Fruit fly (Drosophila melanogaster) whole organism, embryonic: ENCODE data around the gene dah.

Experiments
- Adf1 ChIP-seq: fragments of 200-800 bp; sonication (Bioruptor generic); IDR thresholded peaks from 2 replicates; pipeline ENCODE4 v1.3.6; 2022; ENCODE audit warnings: missing biosample characterization, missing genetic modification characterization
- CG12071 ChIP-seq: fragments of 200-800 bp; sonication (Bioruptor generic); optimal IDR thresholded peaks from 3 replicates; lab custom pipeline; 2018; ENCODE audit warnings: missing biosample characterization, mild to moderate bottlenecking, missing genetic modification characterization
- CG14710 ChIP-seq: fragments of 200-800 bp; sonication (Bioruptor generic); optimal IDR thresholded peaks from 3 replicates; lab custom pipeline; 2019; ENCODE audit warnings: missing biosample characterization, mild to moderate bottlenecking, missing genetic modification characterization, moderate library complexity
- CG1832 ChIP-seq: fragments of 200-800 bp; sonication (Bioruptor generic); optimal IDR thresholded peaks from 2 replicates; lab custom pipeline; 2017; ENCODE audit warnings: missing biosample characterization, mild to moderate bottlenecking, missing genetic modification characterization, inconsistent platforms
- CG31365 ChIP-seq: fragments of 200-800 bp; sonication (Bioruptor generic); optimal IDR thresholded peaks from 2 replicates; lab custom pipeline; 2018; ENCODE audit warnings: missing biosample characterization, mild to moderate bottlenecking, missing genetic modification characterization
- CG33213 ChIP-seq: fragments of 200-800 bp; sonication (Bioruptor generic); optimal IDR thresholded peaks from 3 replicates; lab custom pipeline; 2016; ENCODE audit warnings: missing biosample characterization, missing genetic modification characterization
- CG4328 ChIP-seq: fragments of 200-800 bp; sonication (Bioruptor generic); optimal IDR thresholded peaks from 3 replicates; lab custom pipeline; 2017; ENCODE audit warnings: missing biosample characterization, missing genetic modification reagents, missing genetic modification characterization
- CG43689 ChIP-seq: fragments of 200-800 bp; sonication (Bioruptor generic); IDR thresholded peaks from 2 replicates; pipeline ENCODE4 v1.3.6; 2022; ENCODE audit warnings: missing biosample characterization, missing genetic modification characterization
- CG5180 ChIP-seq: fragments of 200-800 bp; sonication (Bioruptor generic); optimal IDR thresholded peaks from 3 replicates; lab custom pipeline; 2017; ENCODE audit warnings: missing biosample characterization, missing genetic modification characterization, mild to moderate bottlenecking, moderate library complexity, missing genetic modification reagents
- CG7928 ChIP-seq: fragments of 200-800 bp; sonication (Bioruptor generic); optimal IDR thresholded peaks from 2 replicates; lab custom pipeline; 2017; ENCODE audit warnings: missing biosample characterization, mild to moderate bottlenecking, missing genetic modification characterization
- Deaf1 ChIP-seq: fragments of 200-800 bp; optimal IDR thresholded peaks from 3 replicates; lab custom pipeline; 2019; ENCODE audit warnings: missing biosample characterization, mild to moderate bottlenecking, missing genetic modification characterization, moderate library complexity
- Dek ChIP-seq: fragments of 200-800 bp; sonication (Bioruptor generic); optimal IDR thresholded peaks from 3 replicates; lab custom pipeline; 2019; ENCODE audit warnings: missing biosample characterization, mild to moderate bottlenecking, missing genetic modification characterization, moderate library complexity
- Drgx ChIP-seq: fragments of 200-800 bp; sonication (Bioruptor generic); IDR thresholded peaks from 2 replicates; pipeline ENCODE4 v1.3.6; 2022; ENCODE audit warnings: missing biosample characterization, missing genetic modification characterization
- E2f2 ChIP-seq: fragments of 200-800 bp; sonication (Bioruptor generic); IDR thresholded peaks from 2 replicates; pipeline ENCODE4 v1.3.6; 2022; ENCODE audit warnings: missing biosample characterization, missing genetic modification characterization
- Ets65A ChIP-seq: fragments of 200-800 bp; sonication (Bioruptor generic); peaks from one replicate; lab custom pipeline; 2016; ENCODE audit warnings: missing biosample characterization, missing genetic modification characterization
- GATAe ChIP-seq: fragments of 200-800 bp; sonication (Bioruptor generic); conservative IDR thresholded peaks from 2 replicates; pipeline ENCODE4 v1.3.6; 2022; ENCODE audit warnings: missing biosample characterization, missing genetic modification characterization
- Gug ChIP-seq: fragments of 200-800 bp; sonication (Bioruptor generic); IDR thresholded peaks from 4 replicates; pipeline ENCODE4 v1.3.6; 2022; ENCODE audit warnings: missing biosample characterization, missing genetic modification characterization
- HLH4C ChIP-seq: fragments of 200-800 bp; sonication (Bioruptor generic); IDR thresholded peaks from 3 replicates; pipeline ENCODE4 v1.3.6; 2022; ENCODE audit warnings: missing biosample characterization, missing genetic modification characterization; ENCODE audit not compliant: partially characterized antibody
- Hmx ChIP-seq: fragments of 200-800 bp; sonication (Bioruptor generic); optimal IDR thresholded peaks from 2 replicates; lab custom pipeline; 2016; ENCODE audit warnings: missing biosample characterization, missing genetic modification characterization
- MESR4 ChIP-seq: fragments of 200-800 bp; sonication (Bioruptor generic); optimal IDR thresholded peaks from 2 replicates; lab custom pipeline; 2018; ENCODE audit warnings: missing biosample characterization, mild to moderate bottlenecking, missing genetic modification characterization, moderate library complexity
- Myb ChIP-seq: fragments of 200-800 bp; sonication (Bioruptor generic); optimal IDR thresholded peaks from 2 replicates; lab custom pipeline; 2016; ENCODE audit warnings: missing biosample characterization, missing genetic modification characterization
- Oaz ChIP-seq: fragments of 200-800 bp; sonication (Bioruptor generic); IDR thresholded peaks from 2 replicates; pipeline ENCODE4 v1.3.6; 2022; ENCODE audit warnings: missing biosample characterization, missing genetic modification characterization
- Oli ChIP-seq: fragments of 200-800 bp; sonication (Bioruptor generic); optimal IDR thresholded peaks from 2 replicates; lab custom pipeline; 2018; ENCODE audit warnings: missing biosample characterization, mild to moderate bottlenecking, missing genetic modification characterization, moderate library complexity
- Spps ChIP-seq: fragments of 200-800 bp; sonication (Bioruptor generic); optimal IDR thresholded peaks from 2 replicates; lab custom pipeline; 2018; ENCODE audit warnings: missing biosample characterization, mild to moderate bottlenecking, missing genetic modification characterization
- Vsx1 ChIP-seq: fragments of 200-800 bp; sonication (Bioruptor generic); optimal IDR thresholded peaks from 2 replicates; lab custom pipeline; 2017; ENCODE audit warnings: missing biosample characterization, mild to moderate bottlenecking, missing genetic modification characterization, missing genetic modification reagents
- bigmax ChIP-seq: fragments of 200-800 bp; sonication (Bioruptor generic); optimal IDR thresholded peaks from 2 replicates; lab custom pipeline; 2018; ENCODE audit warnings: missing biosample characterization, mild to moderate bottlenecking, missing genetic modification characterization
- bowl ChIP-seq: fragments of 200-800 bp; sonication (Bioruptor generic); IDR thresholded peaks from 2 replicates; pipeline ENCODE4 v1.3.6; 2022; ENCODE audit warnings: missing biosample characterization, missing genetic modification characterization
- br ChIP-seq: fragments of >200 bp; optimal IDR thresholded peaks from 2 replicates; lab custom pipeline; 2017
- cad ChIP-seq: fragments of >200 bp; optimal IDR thresholded peaks from 2 replicates; lab custom pipeline; 2017; ENCODE audit warnings: missing biosample characterization, missing genetic modification characterization
- corto ChIP-seq: fragments of 200-800 bp; sonication (Bioruptor generic); optimal IDR thresholded peaks from 2 replicates; lab custom pipeline; 2016; ENCODE audit warnings: missing biosample characterization, mild to moderate bottlenecking, missing genetic modification characterization, moderate library complexity
- da ChIP-seq: fragments of 200-800 bp; sonication (Bioruptor generic); optimal IDR thresholded peaks from 2 replicates; lab custom pipeline; 2016; ENCODE audit warnings: missing biosample characterization, missing genetic modification characterization
- gem ChIP-seq: fragments of 200-800 bp; sonication (Bioruptor generic); optimal IDR thresholded peaks from 2 replicates; lab custom pipeline; 2019; ENCODE audit warnings: missing biosample characterization, mild to moderate bottlenecking, missing genetic modification characterization, moderate library complexity
- grn ChIP-seq: fragments of 200-800 bp; sonication (Bioruptor generic); optimal IDR thresholded peaks from 3 replicates; lab custom pipeline; 2017; ENCODE audit warnings: missing biosample characterization, missing genetic modification characterization
- her ChIP-seq: fragments of 200-800 bp; sonication (Bioruptor generic); optimal IDR thresholded peaks from 2 replicates; lab custom pipeline; 2016; ENCODE audit warnings: missing biosample characterization, missing genetic modification characterization
- hkb ChIP-seq, 2 experiments: fragments of 200-800 bp in 1 of 2; fragments of >200 bp in 1 of 2; sonication (Bioruptor generic) in 1 of 2; IDR thresholded peaks in 1 of 2; optimal IDR thresholded peaks in 1 of 2; 2 replicates each; pipeline versions ENCODE4 v1.3.6 to Lab custom; 2017 to 2022; ENCODE audit warnings: missing biosample characterization in 1 of 2, missing genetic modification characterization in 1 of 2
- insv ChIP-seq, 2 experiments: fragments of 200-800 bp; sonication (Bioruptor generic); optimal IDR thresholded peaks; 3 replicates each; lab custom pipeline; 2016 to 2018; ENCODE audit warnings: missing biosample characterization in 2 of 2, missing genetic modification characterization in 2 of 2
- jing ChIP-seq: fragments of 200-800 bp; sonication (Bioruptor generic); optimal IDR thresholded peaks from 2 replicates; lab custom pipeline; 2018; ENCODE audit warnings: missing biosample characterization, mild to moderate bottlenecking, missing genetic modification characterization
- knrl ChIP-seq: fragments of 200-800 bp; sonication (Bioruptor generic); IDR thresholded peaks from 3 replicates; pipeline ENCODE4 v1.3.6; 2022; ENCODE audit warnings: missing biosample characterization, missing genetic modification characterization; ENCODE audit not compliant: partially characterized antibody
- nerfin-1 ChIP-seq: fragments of 200-800 bp; sonication (Bioruptor generic); optimal IDR thresholded peaks from 3 replicates; lab custom pipeline; 2019; ENCODE audit warnings: missing biosample characterization, mild to moderate bottlenecking, missing genetic modification characterization, moderate library complexity
- otp ChIP-seq: fragments of 200-800 bp; sonication (Bioruptor generic); IDR thresholded peaks from 3 replicates; pipeline ENCODE4, ENCODE4 v1.3.6; 2022; ENCODE audit warnings: missing biosample characterization, missing genetic modification characterization
- pan ChIP-seq, 4 experiments: fragments of >200 bp in 3 of 4; fragments of 200-800 bp in 1 of 4; sonication (Bioruptor generic) in 1 of 4; optimal IDR thresholded peaks in 3 of 4; IDR thresholded peaks in 1 of 4; 2 replicates each; pipeline versions ENCODE4 v1.3.6 to Lab custom; 2017 to 2022; ENCODE audit warnings: missing biosample characterization in 2 of 4, missing genetic modification characterization in 2 of 4, mixed read lengths in 1 of 4
- peb ChIP-seq: fragments of 200-800 bp; sonication (Bioruptor generic); IDR thresholded peaks from 2 replicates; pipeline ENCODE4 v1.3.6; 2022; ENCODE audit warnings: missing biosample characterization, missing genetic modification characterization
- sd ChIP-seq: fragments of 200-800 bp; sonication (Bioruptor generic); optimal IDR thresholded peaks from 3 replicates; lab custom pipeline; 2018; ENCODE audit warnings: missing biosample characterization, mild to moderate bottlenecking, missing genetic modification characterization, moderate library complexity
- slou ChIP-seq: fragments of 200-800 bp; sonication (Bioruptor generic); optimal IDR thresholded peaks from 3 replicates; lab custom pipeline; 2016; ENCODE audit warnings: missing biosample characterization, missing genetic modification characterization
- so ChIP-seq: fragments of 200-800 bp; sonication (Bioruptor generic); IDR thresholded peaks from 3 replicates; pipeline ENCODE4 v1.3.6; 2022; ENCODE audit warnings: missing biosample characterization, missing genetic modification characterization
- sug ChIP-seq: fragments of 200-800 bp; optimal IDR thresholded peaks from 2 replicates; lab custom pipeline; 2019; ENCODE audit warnings: missing biosample characterization, mild to moderate bottlenecking, missing genetic modification characterization, moderate library complexity
- unpg ChIP-seq: fragments of 200-800 bp; sonication (Bioruptor generic); optimal IDR thresholded peaks from 3 replicates; lab custom pipeline; 2018; ENCODE audit warnings: missing biosample characterization, mild to moderate bottlenecking, missing genetic modification characterization, moderate library complexity
- usp ChIP-seq: fragments of >200 bp; optimal IDR thresholded peaks from 2 replicates; lab custom pipeline; 2017; ENCODE audit warnings: missing biosample characterization, missing genetic modification characterization
- zen2 ChIP-seq: fragments of 200-800 bp; sonication (Bioruptor generic); IDR thresholded peaks from 3 replicates; pipeline ENCODE4 v1.3.6; 2022; ENCODE audit warnings: missing biosample characterization, missing genetic modification characterization; ENCODE audit not compliant: partially characterized antibody

The dah gene

dm6 chrX:15333066-15333874, 5.1 kb downstream of the dah start, which contains the start of the genes CG9114 and HDAC6 (continued):
- TF ChIP-seq peb, result no peak
- TF ChIP-seq MESR4, result peak; percentile 65
- TF ChIP-seq slou, result no peak
- TF ChIP-seq GATAe (GFP tag; lab: Robert Waterston, UW), result no peak
- TF ChIP-seq grn, result no peak
- TF ChIP-seq zen2 (GFP tag; lab: Robert Waterston, UW), result peak; percentile 70; the same call in 2 of the 3 replicates
- TF ChIP-seq Myb (GFP tag; lab: Kevin White, UChicago), result peak; percentile 69
- no peak for TF ChIP-seq CG5180 (GFP tag; lab: Kevin White, UChicago)
- TF ChIP-seq Deaf1 (tag; lab: Kevin White, UChicago), result no peak
- TF ChIP-seq insv (GFP tag; optimal IDR thresholded peaks at IDR 0.05; lab: Kevin White, UChicago), result no peak
- TF ChIP-seq jing (GFP tag; lab: Kevin White, UChicago), result no peak
- TF ChIP-seq CG12071 (GFP tag; lab: Kevin White, UChicago), result no peak
- TF ChIP-seq Spps (tag; lab: Kevin White, UChicago), result no peak
- TF ChIP-seq CG14710 (tag; lab: Kevin White, UChicago), result peak; percentile 21
- no peak for TF ChIP-seq bigmax (GFP tag; lab: Kevin White, UChicago)
- no peak for TF ChIP-seq so
- no peak for TF ChIP-seq Dek
- TF ChIP-seq knrl (GFP tag; lab: Robert Waterston, UW), result peak; percentile 85
- no peak for TF ChIP-seq hkb (optimal IDR thresholded peaks at IDR 0.05; lab: Kevin White, UChicago)
- 0 out of 2 replicates have a peak, but pooled peaks have one; percentile 19 for TF ChIP-seq hkb (GFP tag; IDR thresholded peaks at IDR 0.05; lab: Robert Waterston, UW)
- no peak for TF ChIP-seq Gug (GFP tag; lab: Robert Waterston, UW)
- no peak for TF ChIP-seq Oli (tag; lab: Kevin White, UChicago)
- peak; percentile 93 for TF ChIP-seq HLH4C (GFP tag; lab: Robert Waterston, UW)
- TF ChIP-seq CG31365 (tag; lab: Kevin White, UChicago), result no peak
- TF ChIP-seq her (GFP tag; lab: Kevin White, UChicago), result no peak
- TF ChIP-seq Vsx1, result peak; percentile 85
- TF ChIP-seq Oaz (GFP tag; lab: Robert Waterston, UW), result no peak
- 0 out of 3 replicates have a peak, but pooled peaks have one; percentile 27 for TF ChIP-seq otp (GFP tag; lab: Robert Waterston, UW)
- TF ChIP-seq CG7928 (GFP tag; lab: Kevin White, UChicago), result no peak
- TF ChIP-seq sd (tag; lab: Kevin White, UChicago), result peak; percentile 96
- no peak for TF ChIP-seq usp (GFP tag; lab: Kevin White, UChicago)
- no peak for TF ChIP-seq Ets65A (GFP tag; lab: Kevin White, UChicago)
- TF ChIP-seq CG1832 (GFP tag; lab: Kevin White, UChicago), result peak; percentile 90
- no peak for TF ChIP-seq unpg (GFP tag; lab: Kevin White, UChicago)
- no peak for TF ChIP-seq Drgx (GFP tag; lab: Robert Waterston, UW)
- no peak for TF ChIP-seq corto (GFP tag; lab: Kevin White, UChicago)
- TF ChIP-seq CG4328 (GFP tag; lab: Kevin White, UChicago), result no peak
- TF ChIP-seq gem (tag; lab: Kevin White, UChicago), result no peak
- TF ChIP-seq cad (GFP tag; lab: Kevin White, UChicago), result no peak
- TF ChIP-seq pan (optimal IDR thresholded peaks at IDR 0.05; lab: Kevin White, UChicago), result no peak
- TF ChIP-seq pan (GFP tag; optimal IDR thresholded peaks at IDR 0.05 in 1 of 2, IDR thresholded peaks at IDR 0.05 in 1 of 2), result no peak
- no peak for TF ChIP-seq CG43689 (GFP tag; lab: Robert Waterston, UW)
- TF ChIP-seq CG33213 (GFP tag; lab: Kevin White, UChicago), result no peak
- TF ChIP-seq Adf1, result no peak
- no peak for TF ChIP-seq nerfin-1
- TF ChIP-seq sug, result no peak
- TF ChIP-seq br (lab: Kevin White, UChicago), result no peak
- TF ChIP-seq bowl (GFP tag; lab: Robert Waterston, UW), result no peak
- peak; percentile 79 for TF ChIP-seq E2f2 (GFP tag; lab: Robert Waterston, UW)
- no peak for TF ChIP-seq Hmx (GFP tag; lab: Kevin White, UChicago)
- no peak for TF ChIP-seq da (GFP tag; lab: Kevin White, UChicago)
